Fruit fly (Drosophila melanogaster) whole organism, prepupa: ENCODE results near the gene CG7497.

Source experiments
- Blimp-1 ChIP-seq: fragments of 200-800 bp; sonication (Bioruptor generic); optimal IDR thresholded peaks from 3 replicates; lab custom pipeline; 2017; ENCODE audit warnings: missing biosample characterization, missing genetic modification characterization, mild to moderate bottlenecking, moderate library complexity, missing genetic modification reagents
- CG10631 ChIP-seq: fragments of 200-800 bp; sonication (Bioruptor generic); optimal IDR thresholded peaks from 2 replicates; lab custom pipeline; 2016; ENCODE audit warnings: missing biosample characterization, missing genetic modification characterization
- CG10669 ChIP-seq: fragments of 200-800 bp; sonication (Bioruptor generic); optimal IDR thresholded peaks from 3 replicates; lab custom pipeline; 2018; ENCODE audit warnings: missing biosample characterization, mild to moderate bottlenecking, missing genetic modification characterization, moderate library complexity
- CG11294 ChIP-seq: fragments of 200-800 bp; sonication (Bioruptor generic); IDR thresholded peaks from 2 replicates; pipeline ENCODE4 v1.3.6; 2022; ENCODE audit warnings: missing biosample characterization, missing genetic modification characterization
- CG11762 ChIP-seq: fragments of 200-800 bp; sonication (Bioruptor generic); optimal IDR thresholded peaks from 3 replicates; lab custom pipeline; 2016; ENCODE audit warnings: missing biosample characterization, missing genetic modification characterization; ENCODE audit not compliant: insufficient read depth
- CG11902 ChIP-seq: fragments of 200-800 bp; sonication (Bioruptor generic); optimal IDR thresholded peaks from 3 replicates; lab custom pipeline; 2016; ENCODE audit warnings: missing biosample characterization, missing genetic modification characterization
- CG15336 ChIP-seq: fragments of 200-800 bp; sonication (Bioruptor generic); IDR thresholded peaks from 2 replicates; pipeline ENCODE4 v1.3.6; 2022; ENCODE audit warnings: missing biosample characterization, missing genetic modification characterization
- CG1621 ChIP-seq: fragments of 200-800 bp; sonication (Bioruptor generic); optimal IDR thresholded peaks from 3 replicates; lab custom pipeline; 2018; ENCODE audit warnings: missing biosample characterization, mild to moderate bottlenecking, missing genetic modification characterization
- CG3032 ChIP-seq: fragments of 200-800 bp; optimal IDR thresholded peaks from 2 replicates; lab custom pipeline; 2019; ENCODE audit warnings: missing biosample characterization, mild to moderate bottlenecking, missing genetic modification characterization, moderate library complexity
- CG31627 ChIP-seq: fragments of 200-800 bp; sonication (Bioruptor generic); optimal IDR thresholded peaks from 3 replicates; lab custom pipeline; 2016; ENCODE audit warnings: missing biosample characterization, missing genetic modification characterization
- CG32006 ChIP-seq: fragments of 200-800 bp; sonication (Bioruptor generic); optimal IDR thresholded peaks from 3 replicates; lab custom pipeline; 2017; ENCODE audit warnings: missing biosample characterization, mild to moderate bottlenecking, missing genetic modification characterization
- CG34406 ChIP-seq: fragments of 200-800 bp; sonication (Bioruptor generic); optimal IDR thresholded peaks from 3 replicates; lab custom pipeline; 2016; ENCODE audit warnings: missing biosample characterization, missing genetic modification characterization
- CG3919 ChIP-seq: fragments of 200-800 bp; sonication (Bioruptor generic); optimal IDR thresholded peaks from 3 replicates; lab custom pipeline; 2016; ENCODE audit warnings: missing biosample characterization, missing genetic modification characterization
- CG4318 ChIP-seq: fragments of 200-800 bp; sonication (Bioruptor generic); optimal IDR thresholded peaks from 3 replicates; lab custom pipeline; 2017; ENCODE audit warnings: missing biosample characterization, mild to moderate bottlenecking, missing genetic modification characterization
- CG6163 ChIP-seq: fragments of 200-800 bp; sonication (Bioruptor generic); IDR thresholded peaks from 3 replicates; pipeline ENCODE4 v1.3.6; 2022; ENCODE audit warnings: missing biosample characterization, missing genetic modification characterization
- CG6276 ChIP-seq: fragments of 200-800 bp; sonication (Bioruptor generic); optimal IDR thresholded peaks from 2 replicates; lab custom pipeline; 2017; ENCODE audit warnings: missing biosample characterization, mild to moderate bottlenecking, missing genetic modification characterization
- CG6792 ChIP-seq: fragments of 200-800 bp; sonication (Bioruptor generic); optimal IDR thresholded peaks from 3 replicates; lab custom pipeline; 2016; ENCODE audit warnings: missing biosample characterization, missing genetic modification characterization
- CG6808 ChIP-seq: fragments of 200-800 bp; sonication (Bioruptor generic); optimal IDR thresholded peaks from 3 replicates; lab custom pipeline; 2017; ENCODE audit warnings: missing biosample characterization, missing genetic modification characterization, mild to moderate bottlenecking, moderate library complexity, missing genetic modification reagents
- CG6854 ChIP-seq: fragments of 200-800 bp; sonication (Bioruptor generic); optimal IDR thresholded peaks from 2 replicates; lab custom pipeline; 2017; ENCODE audit warnings: missing biosample characterization, mild to moderate bottlenecking, missing genetic modification characterization
- CG7368 ChIP-seq: fragments of 200-800 bp; sonication (Bioruptor generic); optimal IDR thresholded peaks from 3 replicates; lab custom pipeline; 2016; ENCODE audit warnings: missing biosample characterization, missing genetic modification characterization
- CG8119 ChIP-seq: fragments of 200-800 bp; sonication (Bioruptor generic); IDR thresholded peaks from 3 replicates; pipeline ENCODE4 v1.3.6; 2022; ENCODE audit warnings: missing biosample characterization, missing genetic modification characterization
- CG8319 ChIP-seq: fragments of 200-800 bp; sonication (Bioruptor generic); optimal IDR thresholded peaks from 3 replicates; lab custom pipeline; 2016; ENCODE audit warnings: missing biosample characterization, missing genetic modification characterization
- CG8632 ChIP-seq: fragments of 200-800 bp; sonication (Bioruptor generic); optimal IDR thresholded peaks from 3 replicates; lab custom pipeline; 2016; ENCODE audit warnings: missing biosample characterization, missing genetic modification characterization
- Eip75B ChIP-seq: fragments of 200-800 bp; sonication (Bioruptor generic); optimal IDR thresholded peaks from 3 replicates; lab custom pipeline; 2016; ENCODE audit warnings: missing biosample characterization, missing genetic modification characterization
- Eip78C ChIP-seq: fragments of 200-800 bp; sonication (Bioruptor generic); peaks from one replicate; lab custom pipeline; 2016; ENCODE audit warnings: missing biosample characterization, missing genetic modification characterization
- Eip93F ChIP-seq: fragments of 200-800 bp; sonication (Bioruptor generic); optimal IDR thresholded peaks from 2 replicates; lab custom pipeline; 2016; ENCODE audit warnings: missing biosample characterization, mild to moderate bottlenecking, missing genetic modification characterization
- Ets21C ChIP-seq: fragments of 200-800 bp; sonication (Bioruptor generic); optimal IDR thresholded peaks from 3 replicates; lab custom pipeline; 2016; ENCODE audit warnings: missing biosample characterization, missing genetic modification characterization
- Gug ChIP-seq: fragments of 200-800 bp; sonication (Bioruptor generic); IDR thresholded peaks from 2 replicates; pipeline ENCODE4 v1.3.6; 2022; ENCODE audit warnings: missing biosample characterization, missing genetic modification characterization
- Hr38 ChIP-seq: sonication (Bioruptor generic); optimal IDR thresholded peaks from 2 replicates; lab custom pipeline; 2016; ENCODE audit warnings: missing biosample characterization, missing genetic modification characterization
- Hr39 ChIP-seq: fragments of 200-800 bp; sonication (Bioruptor generic); optimal IDR thresholded peaks from 2 replicates; lab custom pipeline; 2016; ENCODE audit warnings: missing biosample characterization, missing genetic modification characterization
- Hr4 ChIP-seq: fragments of 200-800 bp; sonication (Bioruptor generic); optimal IDR thresholded peaks from 3 replicates; lab custom pipeline; 2016; ENCODE audit warnings: missing biosample characterization, missing genetic modification characterization
- Lpt ChIP-seq: fragments of 200-800 bp; sonication (Bioruptor generic); optimal IDR thresholded peaks from 3 replicates; lab custom pipeline; 2016; ENCODE audit warnings: missing biosample characterization, missing genetic modification characterization
- Met ChIP-seq: fragments of 200-800 bp; sonication (Bioruptor generic); optimal IDR thresholded peaks from 3 replicates; lab custom pipeline; 2016; ENCODE audit warnings: missing biosample characterization, missing genetic modification characterization
- Smox ChIP-seq: fragments of 200-800 bp; sonication (Bioruptor generic); optimal IDR thresholded peaks from 3 replicates; lab custom pipeline; 2016; ENCODE audit warnings: missing biosample characterization, missing genetic modification characterization
- Sox102F ChIP-seq: fragments of 200-800 bp; sonication (Bioruptor generic); optimal IDR thresholded peaks from 2 replicates; lab custom pipeline; 2016; ENCODE audit warnings: missing biosample characterization, mild to moderate bottlenecking, missing genetic modification characterization
- achi ChIP-seq: fragments of 200-800 bp; sonication (Bioruptor generic); optimal IDR thresholded peaks from 3 replicates; lab custom pipeline; 2016; ENCODE audit warnings: missing biosample characterization, missing genetic modification characterization
- acj6 ChIP-seq: fragments of 200-800 bp; sonication (Bioruptor generic); optimal IDR thresholded peaks from 3 replicates; lab custom pipeline; 2016; ENCODE audit warnings: missing biosample characterization, missing genetic modification characterization
- cyc ChIP-seq: fragments of 200-800 bp; sonication (Bioruptor generic); optimal IDR thresholded peaks from 3 replicates; lab custom pipeline; 2016; ENCODE audit warnings: missing biosample characterization, missing genetic modification characterization
- dac ChIP-seq: fragments of 200-800 bp; sonication (Bioruptor generic); optimal IDR thresholded peaks from 2 replicates; lab custom pipeline; 2017; ENCODE audit warnings: missing biosample characterization, mild to moderate bottlenecking, missing genetic modification characterization
- dsx ChIP-seq: fragments of 200-800 bp; optimal IDR thresholded peaks from 3 replicates; lab custom pipeline; 2019; ENCODE audit warnings: missing biosample characterization, mild to moderate bottlenecking, missing genetic modification characterization, moderate library complexity; ENCODE audit not compliant: poor library complexity, severe bottlenecking
- eg ChIP-seq: fragments of 200-800 bp; sonication (Bioruptor generic); IDR thresholded peaks from 3 replicates; pipeline ENCODE4 v1.3.6; 2022; ENCODE audit warnings: missing biosample characterization, missing genetic modification characterization
- fd85E ChIP-seq: fragments of 200-800 bp; sonication (Bioruptor generic); optimal IDR thresholded peaks from 3 replicates; lab custom pipeline; 2016; ENCODE audit warnings: missing biosample characterization, missing genetic modification characterization
- lz ChIP-seq: fragments of 200-800 bp; sonication (Bioruptor generic); optimal IDR thresholded peaks from 3 replicates; lab custom pipeline; 2016; ENCODE audit warnings: missing biosample characterization, missing genetic modification characterization
- pdm3 ChIP-seq: fragments of 200-800 bp; sonication (Bioruptor generic); optimal IDR thresholded peaks from 3 replicates; lab custom pipeline; 2016; ENCODE audit warnings: missing biosample characterization, missing genetic modification characterization
- salr ChIP-seq, 2 experiments: fragments of 200-800 bp; sonication (Bioruptor generic); optimal IDR thresholded peaks; 3 replicates each; lab custom pipeline; 2016 to 2018; ENCODE audit warnings: missing biosample characterization in 2 of 2, missing genetic modification characterization in 2 of 2, mild to moderate bottlenecking in 1 of 2
- spab ChIP-seq: fragments of 200-800 bp; sonication (Bioruptor generic); optimal IDR thresholded peaks from 2 replicates; lab custom pipeline; 2017; ENCODE audit warnings: missing biosample characterization, mild to moderate bottlenecking, missing genetic modification characterization, missing genetic modification reagents
- ss ChIP-seq, 2 experiments: fragments of 200-800 bp; sonication (Bioruptor generic); optimal IDR thresholded peaks; 2 replicates in 1 of 2; 3 replicates in 1 of 2; lab custom pipeline; 2017 to 2018; ENCODE audit warnings: mild to moderate bottlenecking in 2 of 2, missing biosample characterization in 2 of 2, missing genetic modification characterization in 2 of 2, moderate library complexity in 1 of 2
- svp ChIP-seq: fragments of 200-800 bp; sonication (Bioruptor generic); peaks from one replicate; lab custom pipeline; 2016; ENCODE audit warnings: missing biosample characterization, missing genetic modification characterization
- topi ChIP-seq: fragments of 200-800 bp; sonication (Bioruptor generic); optimal IDR thresholded peaks from 3 replicates; lab custom pipeline; 2016; ENCODE audit warnings: missing biosample characterization, missing genetic modification characterization
- vri ChIP-seq: fragments of 200-800 bp; sonication (Bioruptor generic); optimal IDR thresholded peaks from 3 replicates; lab custom pipeline; 2016; ENCODE audit warnings: missing biosample characterization, mild to moderate bottlenecking, missing genetic modification characterization

Gene CG7497

dm6 chr3L:17625574-17626128, 7.6 kb upstream of the CG7497 start (continued):
- TF ChIP-seq CG32006 (GFP tag; lab: Kevin White, UChicago) = no peak

- TF ChIP-seq CG11762 = no peak
- TF ChIP-seq Ets21C (GFP tag; lab: Kevin White, UChicago) = no peak
- peak; percentile 10; the same call in 1 of the 3 replicates for TF ChIP-seq CG6163 (GFP tag; lab: Robert Waterston, UW)
- TF ChIP-seq CG31627 (GFP tag; lab: Kevin White, UChicago) = no peak
- TF ChIP-seq Hr38 (GFP tag; lab: Kevin White, UChicago) = no peak
- TF ChIP-seq CG8632 = peak; percentile 17
- TF ChIP-seq Met (GFP tag; lab: Kevin White, UChicago) = no peak
- TF ChIP-seq Eip93F (GFP tag; lab: Kevin White, UChicago) = no peak
- no peak for TF ChIP-seq CG10631 (GFP tag; lab: Kevin White, UChicago)
- peak; percentile 21 for TF ChIP-seq CG10669 (GFP tag; lab: Kevin White, UChicago)
- TF ChIP-seq fd85E = no peak
- no peak for TF ChIP-seq dsx (GFP tag; lab: Kevin White, UChicago)
- TF ChIP-seq topi (GFP tag; lab: Kevin White, UChicago) = no peak
- peak; percentile 81 for TF ChIP-seq Eip78C (GFP tag; lab: Kevin White, UChicago)
- no peak for TF ChIP-seq Smox (GFP tag; lab: Kevin White, UChicago)
- no peak for TF ChIP-seq pdm3
- TF ChIP-seq CG7368 (GFP tag; lab: Kevin White, UChicago) = no peak
- peak; percentile 2 for TF ChIP-seq Sox102F (GFP tag; lab: Kevin White, UChicago)
- TF ChIP-seq svp (GFP tag; lab: Kevin White, UChicago) = no peak
- TF ChIP-seq CG1621 (tag; lab: Kevin White, UChicago) = peak; percentile 5
- no peak for TF ChIP-seq CG32006 (GFP tag; lab: Kevin White, UChicago)
- TF ChIP-seq CG15336 (GFP tag; lab: Robert Waterston, UW) = no peak
- no peak for TF ChIP-seq Gug
- TF ChIP-seq vri = peak; percentile 6
- no peak for TF ChIP-seq CG6276
- TF ChIP-seq CG3919 = no peak
- no peak for TF ChIP-seq Hr4
- TF ChIP-seq ss (GFP tag; optimal IDR thresholded peaks at IDR 0.05; lab: Kevin White, UChicago) = peak in 1 of 2 experiments; percentile 48
- no peak for TF ChIP-seq lz (GFP tag; lab: Kevin White, UChicago)
- no peak for TF ChIP-seq CG11902 (GFP tag; lab: Kevin White, UChicago)
- TF ChIP-seq CG6792 = no peak
- TF ChIP-seq CG6854 = peak; percentile 63
- no peak for TF ChIP-seq achi
- TF ChIP-seq Blimp-1 = no peak
- no peak for TF ChIP-seq CG11294 (GFP tag; lab: Robert Waterston, UW)
- TF ChIP-seq CG8119 (GFP tag; lab: Robert Waterston, UW) = no peak
- TF ChIP-seq cyc (GFP tag; lab: Kevin White, UChicago) = no peak
- TF ChIP-seq spab (GFP tag; lab: Kevin White, UChicago) = no peak
- TF ChIP-seq Hr39 = no peak
- no peak for TF ChIP-seq Lpt (GFP tag; lab: Kevin White, UChicago)
- TF ChIP-seq CG3032 (tag; lab: Kevin White, UChicago) = no peak
- TF ChIP-seq salr (GFP tag; optimal IDR thresholded peaks at IDR 0.05; lab: Kevin White, UChicago) = no peak
- TF ChIP-seq CG4318 (GFP tag; lab: Kevin White, UChicago) = no peak
- peak; percentile 2 for TF ChIP-seq CG34406
- TF ChIP-seq CG8319 (GFP tag; lab: Kevin White, UChicago) = no peak
- peak; percentile 5 for TF ChIP-seq acj6
- TF ChIP-seq eg = no peak
- no peak for TF ChIP-seq Eip75B (GFP tag; lab: Kevin White, UChicago)
- TF ChIP-seq dac (GFP tag; lab: Kevin White, UChicago) = no peak
- peak; percentile 34 for TF ChIP-seq CG6808 (GFP tag; lab: Kevin White, UChicago)
Observed at dm6 chr3L:17631247-17631646, 2.0 kb upstream of the CG7497 start.
